Worm (Caenorhabditis elegans) whole organism, young adult: Measurements from ENCODE around the gene txt-9.

Experiments
- atf-7 ChIP-seq: sonication (generic microtip); optimal IDR thresholded peaks from 2 replicates; lab custom pipeline; 2017; ENCODE audit warnings: mild to moderate bottlenecking, missing genetic modification characterization, missing compliant biosample characterization
- bed-1 ChIP-seq: fragments of 200-800 bp; sonication (Bioruptor generic); IDR thresholded peaks from 2 replicates; pipeline ENCODE4 v1.3.6; 2022; ENCODE audit warnings: missing genetic modification reagents, missing genetic modification characterization, missing compliant biosample characterization
- ceh-27 ChIP-seq: fragments of 200-800 bp; sonication (Bioruptor generic); optimal IDR thresholded peaks from 2 replicates; lab custom pipeline; 2018; ENCODE audit warnings: mild to moderate bottlenecking, missing genetic modification characterization, moderate library complexity, missing compliant biosample characterization
- dpl-1 ChIP-seq: fragments of 150-350 bp; optimal IDR thresholded peaks from 2 replicates; lab custom pipeline; 2014; ENCODE audit warnings: missing biosample characterization, missing genetic modification reagents, missing genetic modification characterization
- him-1 ChIP-seq: sonication (generic microtip); optimal IDR thresholded peaks from 2 replicates; lab custom pipeline; 2016; ENCODE audit warnings: missing genotype, missing genetic modification reagents, missing genetic modification characterization, missing compliant biosample characterization
- hlh-12 ChIP-seq: sonication (generic microtip); optimal IDR thresholded peaks from 2 replicates; lab custom pipeline; 2016; ENCODE audit warnings: missing genetic modification characterization, missing compliant biosample characterization
- lin-35 ChIP-seq, 3 experiments: fragments of 150-350 bp in 2 of 3; sonication (generic microtip) in 1 of 3; optimal IDR thresholded peaks; 2 replicates each; lab custom pipeline; 2014 to 2018; ENCODE audit warnings: missing biosample characterization in 3 of 3, missing genetic modification characterization in 3 of 3, missing genetic modification reagents in 3 of 3
- nfya-1 ChIP-seq: sonication (generic microtip); optimal IDR thresholded peaks from 2 replicates; lab custom pipeline; 2017; ENCODE audit warnings: antibody characterized with exemption, missing compliant biosample characterization, missing genetic modification characterization, borderline replicate concordance; ENCODE audit not compliant: insufficient read depth
- snpc-3.4 ChIP-seq: sonication (generic microtip); optimal IDR thresholded peaks from 2 replicates; lab custom pipeline; 2017; ENCODE audit warnings: missing genetic modification characterization, mild to moderate bottlenecking, missing compliant biosample characterization, antibody characterized with exemption, moderate library complexity, missing genotype, missing genetic modification reagents

ce11 chrII:5081124-5081913 is 4.3 kb upstream of the txt-9 start, which contains the start of gene dsh-2:
- TF ChIP-seq hlh-12 (tag; lab: Kevin White, UChicago) (no peak), dpl-1 (GFP tag; lab: Kevin White, UChicago) (no peak), snpc-3.4 (peak; percentile 25), ceh-27 (peak; percentile 30), nfya-1 (tag; lab: Kevin White, UChicago) (no peak), atf-7 (tag; lab: Kevin White, UChicago) (no peak), him-1 (peak; percentile 3), lin-35 (GFP tag; optimal IDR thresholded peaks at IDR 0.05; lab: Kevin White, UChicago) (no peak), bed-1 (GFP tag; lab: Robert Waterston, UW) (no peak)
